Worm (Caenorhabditis elegans): ENCODE measurements around the gene npp-19.

- TF ChIP-seq egl-18 (GFP tag; IDR thresholded peaks at IDR 0.05) (no peak), madf-3 (GFP tag; IDR thresholded peaks at IDR 0.05) (no peak), ztf-3 (GFP tag; optimal IDR thresholded peaks at IDR 0.05) (no peak), unc-62 (GFP tag; optimal IDR thresholded peaks at IDR 0.05) (no peak), C06A6.2 (GFP tag; conservative IDR thresholded peaks at IDR 0.05) (no peak), xnd-1 (tag; optimal IDR thresholded peaks at IDR 0.05) (no peak), F10E7.11 (tag; optimal IDR thresholded peaks at IDR 0.05) (no peak), unc-130 (GFP tag; optimal IDR thresholded peaks at IDR 0.05) (no peak), Y53F4B.3 (GFP tag; IDR thresholded peaks at IDR 0.05) (no peak), ccch-3 (GFP tag; optimal IDR thresholded peaks at IDR 0.05) (no peak), cebp-1 (GFP tag; IDR thresholded peaks at IDR 0.05) (no peak), cebp-1 (tag; optimal IDR thresholded peaks at IDR 0.05) (no peak), snpc-4 (GFP tag; optimal IDR thresholded peaks at IDR 0.05) (no peak), snpc-4 (tag; optimal IDR thresholded peaks at IDR 0.05) (no peak), pha-4 (tag; optimal IDR thresholded peaks at IDR 0.05) (no peak)
These were observed 37.5 kb downstream of the npp-19 start for ce11 chrII:10760801-10761200.

Measured in whole organism, young adult.